Worm (Caenorhabditis elegans) whole organism, L3 larva: ENCODE measurements around the gene ceh-16.
A peak's percentile ranks its signal among the peaks of the same experiment; 100 is the strongest.

Experiments used
- R02D3.7 ChIP-seq: fragments of 150-350 bp; optimal IDR thresholded peaks from 2 replicates; lab custom pipeline; 2014; ENCODE audit warnings: missing biosample characterization, missing genetic modification characterization
- aly-2 ChIP-seq: fragments of 150-350 bp; optimal IDR thresholded peaks from 2 replicates; lab custom pipeline; 2014; ENCODE audit warnings: missing biosample characterization, missing genetic modification characterization
- ama-1 ChIP-seq: fragments of 150-350 bp; optimal IDR thresholded peaks from 2 replicates; lab custom pipeline; 2018
- ceh-28 ChIP-seq: fragments of 150-350 bp; optimal IDR thresholded peaks from 2 replicates; lab custom pipeline; 2014; ENCODE audit warnings: missing biosample characterization, missing genetic modification reagents, missing genetic modification characterization
- ceh-9 ChIP-seq: sonication (generic microtip); optimal IDR thresholded peaks from 2 replicates; lab custom pipeline; 2018; ENCODE audit warnings: missing biosample characterization, missing genetic modification characterization
- daf-12 ChIP-seq: fragments of 150-350 bp; optimal IDR thresholded peaks from 2 replicates; lab custom pipeline; 2014; ENCODE audit warnings: missing biosample characterization, missing genetic modification reagents, missing genetic modification characterization
- egl-27 ChIP-seq: sonication (generic microtip); optimal IDR thresholded peaks from 4 replicates; lab custom pipeline; 2017; ENCODE audit warnings: missing biosample characterization, missing genetic modification reagents, missing genetic modification characterization
- elt-1 ChIP-seq: fragments of 150-350 bp; optimal IDR thresholded peaks from 2 replicates; lab custom pipeline; 2014; ENCODE audit warnings: missing biosample characterization, missing genetic modification characterization
- elt-2 ChIP-seq: sonication (generic microtip); optimal IDR thresholded peaks from 2 replicates; lab custom pipeline; 2016; ENCODE audit warnings: missing genetic modification reagents, mild to moderate bottlenecking, missing genetic modification characterization, missing compliant biosample characterization
- eor-1 ChIP-seq, 2 experiments: fragments of 150-350 bp; optimal IDR thresholded peaks; 2 replicates each; lab custom pipeline; 2014 to 2018; ENCODE audit warnings: missing biosample characterization in 2 of 2, missing genetic modification characterization in 2 of 2
- fkh-10 ChIP-seq: sonication (generic microtip); optimal IDR thresholded peaks from 2 replicates; lab custom pipeline; 2017; ENCODE audit warnings: missing biosample characterization, missing genetic modification reagents, missing genetic modification characterization
- fkh-2 ChIP-seq: fragments of 150-350 bp; optimal IDR thresholded peaks from 2 replicates; lab custom pipeline; 2014; ENCODE audit warnings: missing biosample characterization, missing genetic modification reagents, missing genetic modification characterization
- fos-1 ChIP-seq: fragments of 150-350 bp; optimal IDR thresholded peaks from 2 replicates; lab custom pipeline; 2014; ENCODE audit warnings: missing biosample characterization, missing genetic modification characterization
- hmg-11 ChIP-seq: sonication (generic microtip); optimal IDR thresholded peaks from 2 replicates; lab custom pipeline; 2016; ENCODE audit warnings: missing genetic modification characterization, missing compliant biosample characterization
- jun-1 ChIP-seq: fragments of 150-350 bp; optimal IDR thresholded peaks from 2 replicates; lab custom pipeline; 2014; ENCODE audit warnings: missing biosample characterization, missing genetic modification reagents, missing genetic modification characterization
- lin-15B ChIP-seq: fragments of 150-350 bp; optimal IDR thresholded peaks from 2 replicates; lab custom pipeline; 2014; ENCODE audit warnings: missing biosample characterization, missing genetic modification characterization
- lin-39 ChIP-seq: fragments of 150-350 bp; optimal IDR thresholded peaks from 2 replicates; lab custom pipeline; 2018; ENCODE audit warnings: missing biosample characterization, missing genetic modification reagents, missing genetic modification characterization
- lsy-12 ChIP-seq: sonication (generic microtip); optimal IDR thresholded peaks from 2 replicates; lab custom pipeline; 2016; ENCODE audit warnings: mild to moderate bottlenecking, missing genetic modification characterization, missing compliant biosample characterization
- mdl-1 ChIP-seq: fragments of 150-350 bp; optimal IDR thresholded peaks from 2 replicates; lab custom pipeline; 2014; ENCODE audit warnings: missing biosample characterization, missing genetic modification characterization
- mml-1 ChIP-seq: fragments of 150-350 bp; sonication (generic microtip); optimal IDR thresholded peaks from 3 replicates; lab custom pipeline; 2014; ENCODE audit warnings: missing biosample characterization, missing genetic modification characterization
- nfya-1 ChIP-seq: sonication (generic microtip); optimal IDR thresholded peaks from 2 replicates; lab custom pipeline; 2017; ENCODE audit warnings: missing genetic modification characterization, mild to moderate bottlenecking, missing compliant biosample characterization, antibody characterized with exemption, moderate library complexity; ENCODE audit not compliant: insufficient read depth
- nhr-11 ChIP-seq: fragments of 150-350 bp; optimal IDR thresholded peaks from 2 replicates; lab custom pipeline; 2014; ENCODE audit warnings: missing biosample characterization, missing genetic modification characterization
- nhr-23 ChIP-seq: fragments of 150-350 bp; optimal IDR thresholded peaks from 2 replicates; lab custom pipeline; 2014; ENCODE audit warnings: missing biosample characterization, missing genetic modification reagents, missing genetic modification characterization
- nhr-237 ChIP-seq: fragments of 150-350 bp; optimal IDR thresholded peaks from 2 replicates; lab custom pipeline; 2014; ENCODE audit warnings: missing biosample characterization, missing genetic modification characterization
- nhr-25 ChIP-seq: sonication (generic microtip); optimal IDR thresholded peaks from 2 replicates; lab custom pipeline; 2017; ENCODE audit warnings: missing biosample characterization, missing genetic modification characterization
- nhr-28 ChIP-seq: fragments of 150-350 bp; optimal IDR thresholded peaks from 2 replicates; lab custom pipeline; 2014; ENCODE audit warnings: missing biosample characterization, missing genetic modification characterization
- nhr-43 ChIP-seq: sonication (generic microtip); optimal IDR thresholded peaks from 2 replicates; lab custom pipeline; 2016; ENCODE audit warnings: mild to moderate bottlenecking, missing genetic modification characterization, missing compliant biosample characterization; ENCODE audit not compliant: poor library complexity, severe bottlenecking
- nhr-67 ChIP-seq: fragments of 150-350 bp; optimal IDR thresholded peaks from 2 replicates; lab custom pipeline; 2014; ENCODE audit warnings: missing biosample characterization, missing genetic modification characterization
- nhr-76 ChIP-seq: fragments of 150-350 bp; sonication (generic microtip); optimal IDR thresholded peaks from 5 replicates; lab custom pipeline; 2014; ENCODE audit warnings: missing biosample characterization, missing genetic modification characterization
- nhr-77 ChIP-seq: fragments of 150-350 bp; optimal IDR thresholded peaks from 2 replicates; lab custom pipeline; 2014; ENCODE audit warnings: missing biosample characterization, missing genetic modification characterization
- pha-4 ChIP-seq: fragments of 150-350 bp; optimal IDR thresholded peaks from 2 replicates; lab custom pipeline; 2014; ENCODE audit warnings: missing biosample characterization, missing genetic modification reagents, missing genetic modification characterization
- pqm-1 ChIP-seq: fragments of 150-350 bp; optimal IDR thresholded peaks from 2 replicates; lab custom pipeline; 2017; ENCODE audit warnings: missing biosample characterization, missing genetic modification characterization, inconsistent platforms
- sea-2 ChIP-seq: fragments of 150-350 bp; sonication (generic microtip); optimal IDR thresholded peaks from 4 replicates; lab custom pipeline; 2014; ENCODE audit warnings: missing biosample characterization, missing genetic modification reagents, missing genetic modification characterization
- skn-1 ChIP-seq: fragments of 150-350 bp; optimal IDR thresholded peaks from 2 replicates; lab custom pipeline; 2014; ENCODE audit warnings: missing biosample characterization, missing genetic modification characterization
- tbx-2 ChIP-seq: sonication (generic microtip); optimal IDR thresholded peaks from 2 replicates; lab custom pipeline; 2016; ENCODE audit warnings: mild to moderate bottlenecking, missing genetic modification characterization, missing compliant biosample characterization
- unc-39 ChIP-seq: sonication (generic microtip); optimal IDR thresholded peaks from 4 replicates; lab custom pipeline; 2017; ENCODE audit warnings: missing biosample characterization, missing genetic modification characterization
- unc-62 ChIP-seq: fragments of 150-350 bp; sonication (generic microtip); optimal IDR thresholded peaks from 4 replicates; lab custom pipeline; 2014; ENCODE audit warnings: missing biosample characterization, missing genetic modification reagents, missing genetic modification characterization
- ztf-11 ChIP-seq: fragments of 150-350 bp; optimal IDR thresholded peaks from 2 replicates; lab custom pipeline; 2014; ENCODE audit warnings: missing biosample characterization, missing genetic modification characterization

Gene ceh-16

ce11 chrIII:8653875-8654386, 31.4 kb downstream of the ceh-16 start, which contains the start of gene F22B7.9:
Gene F22B7.9, minus strand, starts transcription at chrIII:8653925.
- no peak for TF ChIP-seq ceh-28
- no peak for TF ChIP-seq daf-12 (tag; lab: Kevin White, UChicago)
- TF ChIP-seq pqm-1 (tag; lab: Kevin White, UChicago), result peak; percentile 64
- TF ChIP-seq pha-4 (tag; lab: Kevin White, UChicago), result peak; percentile 95
- peak; percentile 30 for TF ChIP-seq ama-1 (lab: Kevin White, UChicago)
- peak; percentile 50 for TF ChIP-seq jun-1 (tag; lab: Kevin White, UChicago)
- peak; percentile 50 for TF ChIP-seq elt-2 (tag; lab: Kevin White, UChicago)
- no peak for TF ChIP-seq ztf-11
- TF ChIP-seq mml-1 (tag; lab: Kevin White, UChicago), result no peak
- peak; percentile 18 for TF ChIP-seq nfya-1 (tag; lab: Kevin White, UChicago)

DNA sequence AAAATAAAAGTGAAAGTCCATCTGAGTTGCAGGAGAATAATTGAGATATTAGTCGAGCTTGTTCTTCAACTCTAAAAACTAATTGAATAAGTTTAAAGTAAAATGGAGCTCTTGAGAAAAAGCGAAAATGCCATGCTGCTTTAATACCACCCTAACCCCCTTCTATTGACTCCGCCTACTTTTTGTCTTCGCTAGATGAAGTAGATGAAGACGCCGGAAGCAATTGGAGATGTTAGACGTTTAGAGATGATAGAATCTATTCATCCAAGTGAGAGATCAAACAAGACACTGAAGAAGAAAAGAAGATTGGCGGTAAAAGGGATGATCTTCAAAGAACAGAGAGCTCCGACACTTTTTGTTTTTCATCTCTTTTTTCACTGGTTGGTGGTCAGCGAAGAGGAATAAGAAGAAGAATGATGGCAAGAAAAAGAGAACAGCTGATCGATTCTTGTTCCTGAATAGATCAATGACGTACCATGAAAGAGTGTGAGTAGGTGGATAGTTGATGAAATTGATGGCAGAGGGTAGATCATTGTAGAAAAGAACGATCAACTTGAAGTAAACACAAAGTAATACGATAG, 32.0 kb downstream of the ceh-16 start:
- TF ChIP-seq ceh-28, result no peak
- no peak for TF ChIP-seq nhr-77 (tag; lab: Kevin White, UChicago)
- peak; percentile 24 for TF ChIP-seq lin-39 (tag; lab: Kevin White, UChicago)
- no peak for TF ChIP-seq sea-2 (GFP tag; lab: Kevin White, UChicago)
- no peak for TF ChIP-seq egl-27 (tag; lab: Kevin White, UChicago)
- no peak for TF ChIP-seq daf-12 (tag; lab: Kevin White, UChicago)
- TF ChIP-seq unc-39 (tag; lab: Kevin White, UChicago), result no peak
- no peak for TF ChIP-seq lsy-12 (tag; lab: Kevin White, UChicago)
- TF ChIP-seq lin-15B (tag; lab: Kevin White, UChicago), result no peak
- TF ChIP-seq nhr-25 (tag; lab: Kevin White, UChicago), result peak; percentile 2
- no peak for TF ChIP-seq nhr-11 (tag; lab: Kevin White, UChicago)
- TF ChIP-seq nhr-43, result peak; percentile 49
- TF ChIP-seq, all 47 proteins: peak for 3

ce11 chrIII:8655412-8655811, 32.9 kb downstream of the ceh-16 start:
- TF ChIP-seq skn-1 (tag; lab: Kevin White, UChicago) (no peak), mml-1 (tag; lab: Kevin White, UChicago) (peak; percentile 71), hmg-11 (no peak), nhr-25 (tag; lab: Kevin White, UChicago) (peak; percentile 7), R02D3.7 (tag; lab: Kevin White, UChicago) (no peak), nhr-43 (no peak), nfya-1 (tag; lab: Kevin White, UChicago) (peak; percentile 5), ama-1 (lab: Kevin White, UChicago) (no peak), fos-1 (tag; lab: Kevin White, UChicago) (no peak)

ce11 chrIII:8656055-8656454, 33.5 kb downstream of the ceh-16 start:
- TF ChIP-seq elt-1 (tag; lab: Kevin White, UChicago), result no peak
- no peak for TF ChIP-seq egl-27 (tag; lab: Kevin White, UChicago)
- no peak for TF ChIP-seq unc-39 (tag; lab: Kevin White, UChicago)
- no peak for TF ChIP-seq nhr-237 (tag; lab: Kevin White, UChicago)
- TF ChIP-seq nhr-28 (tag; lab: Kevin White, UChicago), result no peak
- TF ChIP-seq fkh-10, result no peak
- no peak for TF ChIP-seq nhr-11 (tag; lab: Kevin White, UChicago)
- TF ChIP-seq R02D3.7 (tag; lab: Kevin White, UChicago), result no peak
- TF ChIP-seq fkh-2, result no peak
- no peak for TF ChIP-seq aly-2 (tag; lab: Kevin White, UChicago)
- TF ChIP-seq nhr-25 (tag; lab: Kevin White, UChicago), result no peak
- no peak for TF ChIP-seq daf-12 (tag; lab: Kevin White, UChicago)
- no peak for TF ChIP-seq mdl-1 (tag; lab: Kevin White, UChicago)
- TF ChIP-seq unc-62 (GFP tag; lab: Kevin White, UChicago), result no peak
- TF ChIP-seq jun-1 (tag; lab: Kevin White, UChicago), result no peak

- no peak for TF ChIP-seq sea-2 (GFP tag; lab: Kevin White, UChicago)
- no peak for TF ChIP-seq nhr-76 (tag; lab: Kevin White, UChicago)
- TF ChIP-seq nhr-43, result no peak
- no peak for TF ChIP-seq fkh-10
- no peak for TF ChIP-seq lsy-12 (tag; lab: Kevin White, UChicago)
- TF ChIP-seq aly-2 (tag; lab: Kevin White, UChicago), result no peak
- no peak for TF ChIP-seq tbx-2 (tag; lab: Kevin White, UChicago)
- peak; percentile 99 for TF ChIP-seq pqm-1 (tag; lab: Kevin White, UChicago)
- no peak for TF ChIP-seq unc-39 (tag; lab: Kevin White, UChicago)
- TF ChIP-seq elt-1 (tag; lab: Kevin White, UChicago), result no peak
- TF ChIP-seq ceh-9 (tag; lab: Kevin White, UChicago), result no peak
- no peak for TF ChIP-seq nhr-23 (tag; lab: Kevin White, UChicago)
- TF ChIP-seq nhr-77 (tag; lab: Kevin White, UChicago), result no peak
- no peak for TF ChIP-seq eor-1 (tag; optimal IDR thresholded peaks at IDR 0.05; lab: Kevin White, UChicago)
- no peak for TF ChIP-seq ama-1 (lab: Kevin White, UChicago)
- TF ChIP-seq skn-1 (tag; lab: Kevin White, UChicago), result peak; percentile 48
- TF ChIP-seq mml-1 (tag; lab: Kevin White, UChicago), result no peak
- TF ChIP-seq nhr-28 (tag; lab: Kevin White, UChicago), result no peak
- TF ChIP-seq ceh-28, result no peak
- no peak for TF ChIP-seq nhr-67 (tag; lab: Kevin White, UChicago)
- TF ChIP-seq egl-27 (tag; lab: Kevin White, UChicago), result no peak
- no peak for TF ChIP-seq mdl-1 (tag; lab: Kevin White, UChicago)
- TF ChIP-seq pha-4 (tag; lab: Kevin White, UChicago), result peak; percentile 70
- TF ChIP-seq R02D3.7 (tag; lab: Kevin White, UChicago), result no peak
- TF ChIP-seq nhr-237 (tag; lab: Kevin White, UChicago), result no peak
- TF ChIP-seq daf-12 (tag; lab: Kevin White, UChicago), result no peak
- TF ChIP-seq elt-2 (tag; lab: Kevin White, UChicago), result peak; percentile 98
- TF ChIP-seq nhr-25 (tag; lab: Kevin White, UChicago), result no peak
Observed at ce11 chrIII:8656957-8657356, 34.4 kb downstream of the ceh-16 start.
